Fruit fly (Drosophila melanogaster): ENCODE measurements around the gene Arp3.

The Arp3 gene

DNA sequence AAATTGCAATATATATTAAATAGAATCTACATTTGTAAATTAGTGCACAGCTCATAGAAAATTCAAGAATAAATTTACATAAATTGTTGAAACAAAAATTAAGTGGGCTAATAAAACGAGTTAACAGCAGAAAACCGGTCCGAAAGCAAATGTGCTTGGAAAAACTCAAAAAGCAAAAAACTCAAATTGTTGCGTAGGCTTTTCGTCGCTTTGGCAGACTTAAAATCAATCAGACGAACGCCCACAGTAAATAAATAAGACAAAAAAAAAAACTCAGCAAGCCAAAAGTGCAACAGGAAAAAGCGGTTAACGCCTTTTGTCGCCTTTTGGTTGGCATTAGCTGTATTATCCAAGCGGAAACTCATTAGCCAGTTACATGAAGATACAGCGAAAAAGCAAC lies 37.7 kb downstream of the Arp3 start:
- TF ChIP-seq CTCF (optimal IDR thresholded peaks at IDR 0.05) (no peak), CG8478 (optimal IDR thresholded peaks at IDR 0.05) (no peak)

DNA sequence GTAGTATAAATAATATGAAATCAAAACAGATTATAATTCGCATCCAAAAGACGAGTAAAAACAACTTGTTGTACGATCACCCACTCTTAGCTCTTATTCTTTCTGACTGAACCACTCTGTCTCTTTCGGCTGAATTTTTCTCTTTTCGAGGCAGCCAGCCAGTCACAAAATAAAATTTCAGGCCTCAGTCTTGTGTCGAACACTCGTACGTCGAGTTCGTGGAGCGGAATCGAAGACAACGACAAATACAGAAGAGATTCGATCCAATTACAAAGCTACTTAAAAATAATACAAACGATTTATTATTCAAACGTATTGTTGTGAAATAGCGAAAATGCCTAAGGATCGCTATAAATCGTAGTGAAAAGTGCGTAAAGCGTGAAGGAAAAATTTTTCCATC lies 38.5 kb downstream of the Arp3 start:
- no peak for TF ChIP-seq CG8478 (optimal IDR thresholded peaks at IDR 0.05)
- TF ChIP-seq CTCF (optimal IDR thresholded peaks at IDR 0.05) = no peak

DNA sequence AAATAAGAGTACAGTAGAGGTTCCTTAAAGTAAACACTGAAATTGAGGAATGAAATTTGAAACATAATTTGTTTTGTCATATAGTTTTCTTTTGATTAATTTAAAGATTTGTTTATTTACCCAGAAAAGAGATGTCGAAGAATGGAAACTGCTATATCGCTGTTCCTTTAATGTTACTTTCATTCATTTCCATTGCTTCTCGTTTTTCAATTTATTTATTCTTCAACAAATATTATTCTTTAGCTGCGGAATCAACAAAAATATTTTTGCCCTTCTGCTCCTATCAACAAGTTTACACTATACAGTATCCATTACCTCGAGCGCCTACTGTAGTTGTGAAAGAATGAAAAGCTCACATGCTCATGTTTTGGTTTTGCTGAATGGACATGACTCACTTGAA lies 39.5 kb downstream of the Arp3 start:
- TF ChIP-seq CG8478 (optimal IDR thresholded peaks at IDR 0.05) = no peak
- TF ChIP-seq CTCF (optimal IDR thresholded peaks at IDR 0.05) = no peak

DNA sequence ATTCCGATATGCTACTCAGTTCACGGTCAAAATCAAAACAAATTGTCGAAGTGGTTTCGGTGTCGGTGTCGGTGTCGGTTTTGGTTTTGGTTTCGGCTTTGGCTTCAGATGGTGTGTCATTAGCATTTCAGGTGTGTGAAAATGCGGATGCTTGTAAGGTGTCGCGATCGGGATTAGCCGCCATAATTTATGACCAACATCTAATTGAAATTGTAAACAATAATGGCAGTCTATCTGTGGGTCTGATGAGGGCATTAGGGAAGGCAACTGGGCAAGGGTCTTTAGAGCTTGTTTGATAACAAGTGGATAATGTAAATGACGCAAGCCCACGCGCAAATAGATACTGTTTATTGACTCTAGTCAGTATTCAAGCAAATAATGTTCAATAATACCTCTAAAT lies 40.8 kb downstream of the Arp3 start:
- no peak for TF ChIP-seq CG8478 (optimal IDR thresholded peaks at IDR 0.05)
- no peak for TF ChIP-seq CTCF (optimal IDR thresholded peaks at IDR 0.05)

DNA sequence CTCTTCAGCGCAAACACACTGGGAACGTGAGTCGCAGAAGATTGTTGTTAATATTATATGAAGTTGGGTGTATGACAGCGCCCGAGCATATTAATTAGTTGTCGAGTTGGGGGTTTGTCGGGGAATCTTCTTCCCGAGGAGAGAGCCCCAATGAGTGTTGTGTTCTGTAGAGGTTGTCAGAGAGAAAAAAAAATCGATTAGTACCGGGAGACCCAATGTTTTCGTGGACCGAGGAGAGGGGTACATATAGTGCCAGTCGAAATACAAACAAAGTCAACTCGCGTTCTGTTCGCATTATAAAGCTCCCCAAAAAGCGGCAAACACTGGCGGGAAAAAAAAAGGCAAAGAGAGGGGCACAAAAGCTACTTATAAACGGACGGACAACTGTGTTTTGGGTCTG lies 41.8 kb downstream of the Arp3 start:
- TF ChIP-seq CTCF (optimal IDR thresholded peaks at IDR 0.05) = no peak
- no peak for TF ChIP-seq CG8478 (optimal IDR thresholded peaks at IDR 0.05)

DNA sequence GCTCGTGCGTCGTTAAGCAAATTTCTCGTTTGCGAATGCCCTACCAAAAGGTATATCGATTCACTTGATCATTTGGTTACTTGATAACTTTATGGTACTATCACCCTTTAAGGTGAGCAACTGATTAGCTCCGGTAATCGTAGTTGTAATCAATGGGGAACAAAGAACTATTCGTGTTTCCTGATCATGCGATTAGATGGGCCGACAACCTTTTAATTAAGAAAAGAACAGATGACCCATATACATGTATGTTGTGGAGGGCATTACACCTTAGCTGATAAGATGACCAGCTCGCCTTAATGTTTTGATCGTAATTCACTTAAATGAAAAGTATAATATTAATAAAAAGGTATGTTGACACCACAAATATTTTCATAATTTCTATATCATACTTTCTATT lies 42.3 kb downstream of the Arp3 start:
- no peak for TF ChIP-seq CG8478 (optimal IDR thresholded peaks at IDR 0.05)
- no peak for TF ChIP-seq CTCF (optimal IDR thresholded peaks at IDR 0.05)

DNA sequence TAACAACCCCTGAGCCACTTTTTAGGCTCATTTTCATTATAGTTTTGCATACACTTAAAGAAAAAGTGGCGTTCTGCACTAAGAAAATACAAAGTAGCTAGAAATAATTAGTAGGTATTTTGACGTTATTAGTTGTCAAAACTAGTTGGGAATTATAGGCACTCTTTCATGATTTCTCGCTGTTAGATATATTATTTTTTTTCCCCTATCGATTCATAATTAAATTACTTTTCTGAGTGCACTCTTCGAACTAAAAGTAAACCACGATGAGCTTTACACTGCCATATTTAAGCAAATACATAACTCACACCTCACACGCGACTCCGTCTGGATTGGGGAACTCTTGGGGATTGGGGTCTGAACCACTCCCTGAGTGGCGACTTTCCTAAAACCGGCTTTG lies 43.0 kb downstream of the Arp3 start:
- TF ChIP-seq CTCF (optimal IDR thresholded peaks at IDR 0.05) (no peak), CG8478 (optimal IDR thresholded peaks at IDR 0.05) (no peak)

DNA sequence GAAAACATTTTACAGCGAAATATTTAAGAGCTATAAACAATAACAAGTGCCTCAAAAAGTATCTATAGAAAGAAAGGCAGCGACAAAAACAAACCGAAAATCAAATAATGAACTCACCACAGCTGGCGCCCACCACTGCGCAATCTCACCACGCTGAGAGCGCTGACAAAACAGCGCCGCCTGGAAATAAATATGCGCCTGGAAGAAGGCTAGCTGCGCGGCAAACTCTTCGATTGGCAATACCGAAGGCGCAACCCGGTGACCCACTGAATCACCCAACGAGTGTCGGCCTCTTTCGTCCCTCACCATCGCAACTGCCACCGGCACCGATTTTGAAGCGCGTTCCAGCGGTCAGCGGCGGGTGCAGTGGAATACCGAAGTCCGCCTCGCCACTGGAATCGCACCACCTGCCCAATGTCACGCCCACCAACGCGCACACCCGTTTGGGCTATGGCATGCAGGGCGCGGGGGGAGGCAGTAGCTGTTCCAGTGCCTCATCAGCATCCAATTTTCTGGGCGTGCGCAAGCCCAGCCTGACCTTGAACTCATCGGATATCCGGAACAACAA lies 43.9 kb downstream of the Arp3 start:
- TF ChIP-seq CTCF (optimal IDR thresholded peaks at IDR 0.05) = peak in 1 of 2 experiments; percentile 65
- TF ChIP-seq CG8478 (optimal IDR thresholded peaks at IDR 0.05) = no peak

DNA sequence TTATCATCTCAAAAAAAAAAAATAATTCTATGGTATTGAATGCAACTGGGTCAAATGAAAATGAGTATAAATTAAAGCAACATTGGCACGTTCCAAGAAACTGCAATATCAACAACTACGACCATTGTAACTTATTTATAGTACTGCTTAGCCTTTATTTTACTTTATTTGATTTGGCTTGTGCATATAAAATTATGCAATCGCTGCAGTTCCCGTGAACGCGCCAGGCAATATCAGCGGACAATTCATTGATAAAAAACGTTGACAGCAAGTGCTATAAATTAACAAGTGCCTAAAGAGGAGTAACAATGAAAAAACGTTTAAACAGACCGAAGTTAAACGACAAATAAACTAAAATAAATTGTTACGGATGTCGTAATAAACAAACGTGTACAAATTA lies 44.5 kb downstream of the Arp3 start:
- TF ChIP-seq CG8478 (optimal IDR thresholded peaks at IDR 0.05) = no peak
- TF ChIP-seq CTCF (optimal IDR thresholded peaks at IDR 0.05) = no peak

DNA sequence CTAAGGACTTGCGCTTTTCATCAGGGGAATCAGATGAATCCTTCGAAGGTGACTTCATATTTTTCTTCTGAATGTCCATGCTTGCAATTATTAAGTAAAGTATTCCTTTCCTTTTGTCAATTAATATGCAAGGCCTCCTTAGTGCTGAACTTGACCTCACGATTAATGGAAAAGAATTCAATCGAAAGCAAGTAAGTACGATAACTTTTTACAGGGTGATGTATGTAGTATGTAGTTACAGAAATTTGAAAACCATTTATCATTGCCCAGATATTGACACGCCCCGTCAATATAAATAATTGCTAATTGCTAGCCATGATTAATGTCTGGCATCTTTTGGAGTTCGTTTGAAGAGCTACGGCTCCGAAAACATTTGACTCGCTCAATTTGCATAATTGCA lies 45.8 kb downstream of the Arp3 start, which contains the start of gene CG42591:
Gene CG42591, minus strand, starts transcription at position 101 of the 400 bp plus-strand sequence.
- no peak for TF ChIP-seq CTCF (optimal IDR thresholded peaks at IDR 0.05)

DNA sequence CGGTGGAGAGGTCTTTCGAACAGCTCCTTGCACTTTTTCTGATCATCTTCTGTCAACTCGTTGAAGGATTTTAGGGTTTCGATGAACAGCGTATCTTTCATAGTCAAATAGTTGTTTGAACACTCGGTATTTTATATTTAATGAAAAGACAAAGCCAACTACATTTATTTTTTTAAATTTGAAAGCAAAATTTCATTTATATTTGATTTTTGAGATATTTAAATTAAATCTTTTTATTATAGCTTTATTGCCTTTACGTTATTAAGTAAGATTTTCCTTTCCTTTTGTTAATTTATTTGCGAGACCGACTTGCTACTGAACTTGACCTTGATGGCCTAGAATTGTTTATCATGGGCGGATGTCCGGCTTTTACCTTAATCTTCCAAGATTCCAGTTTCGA lies 46.5 kb downstream of the Arp3 start, which contains the start of gene CG42590:
Gene CG42590, minus strand, starts transcription at position 101 of the 400 bp plus-strand sequence.
- no peak for TF ChIP-seq CG8478 (optimal IDR thresholded peaks at IDR 0.05)
- TF ChIP-seq CTCF (optimal IDR thresholded peaks at IDR 0.05) = no peak

DNA sequence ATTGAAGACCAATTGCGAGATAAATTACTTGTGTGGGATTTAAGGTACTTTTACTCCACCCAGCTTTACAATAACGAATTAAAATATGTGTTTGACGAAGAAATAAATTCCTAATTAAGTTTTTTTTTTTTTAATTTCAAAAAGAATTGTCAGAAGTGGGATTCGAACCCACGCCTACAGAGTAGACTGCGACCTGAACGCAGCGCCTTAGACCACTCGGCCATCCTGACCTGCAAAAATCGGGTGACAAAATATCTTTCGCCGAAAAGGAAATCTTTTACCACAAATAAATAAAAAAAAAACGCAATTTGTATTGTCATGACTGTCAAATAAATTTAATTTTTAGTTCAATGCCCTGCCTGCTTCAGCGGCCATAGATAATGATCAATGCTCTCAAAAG lies 47.6 kb downstream of the Arp3 start:
- TF ChIP-seq CTCF (optimal IDR thresholded peaks at IDR 0.05) = no peak
- no peak for TF ChIP-seq CG8478 (optimal IDR thresholded peaks at IDR 0.05)

DNA sequence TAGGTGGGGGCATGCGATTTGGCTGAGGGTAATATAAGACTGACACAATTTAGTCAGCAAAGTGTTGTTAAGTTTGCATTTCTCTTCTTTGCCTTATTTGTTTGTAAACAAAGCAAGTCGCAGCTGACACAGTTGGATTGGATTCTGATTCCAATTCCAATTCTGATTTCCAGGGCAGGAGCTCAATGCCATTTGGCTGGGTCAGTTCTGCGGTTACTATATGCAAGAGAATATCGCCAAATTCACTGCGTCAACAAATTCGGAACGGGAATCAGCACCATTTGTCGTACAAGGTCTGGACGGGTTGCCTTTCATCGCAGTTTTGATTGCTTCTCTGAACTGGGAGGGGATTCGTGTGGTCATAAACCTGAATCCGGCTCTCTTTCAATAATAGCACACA lies 48.2 kb downstream of the Arp3 start:
- no peak for TF ChIP-seq CTCF (optimal IDR thresholded peaks at IDR 0.05)
- TF ChIP-seq CG8478 (optimal IDR thresholded peaks at IDR 0.05) = no peak

DNA sequence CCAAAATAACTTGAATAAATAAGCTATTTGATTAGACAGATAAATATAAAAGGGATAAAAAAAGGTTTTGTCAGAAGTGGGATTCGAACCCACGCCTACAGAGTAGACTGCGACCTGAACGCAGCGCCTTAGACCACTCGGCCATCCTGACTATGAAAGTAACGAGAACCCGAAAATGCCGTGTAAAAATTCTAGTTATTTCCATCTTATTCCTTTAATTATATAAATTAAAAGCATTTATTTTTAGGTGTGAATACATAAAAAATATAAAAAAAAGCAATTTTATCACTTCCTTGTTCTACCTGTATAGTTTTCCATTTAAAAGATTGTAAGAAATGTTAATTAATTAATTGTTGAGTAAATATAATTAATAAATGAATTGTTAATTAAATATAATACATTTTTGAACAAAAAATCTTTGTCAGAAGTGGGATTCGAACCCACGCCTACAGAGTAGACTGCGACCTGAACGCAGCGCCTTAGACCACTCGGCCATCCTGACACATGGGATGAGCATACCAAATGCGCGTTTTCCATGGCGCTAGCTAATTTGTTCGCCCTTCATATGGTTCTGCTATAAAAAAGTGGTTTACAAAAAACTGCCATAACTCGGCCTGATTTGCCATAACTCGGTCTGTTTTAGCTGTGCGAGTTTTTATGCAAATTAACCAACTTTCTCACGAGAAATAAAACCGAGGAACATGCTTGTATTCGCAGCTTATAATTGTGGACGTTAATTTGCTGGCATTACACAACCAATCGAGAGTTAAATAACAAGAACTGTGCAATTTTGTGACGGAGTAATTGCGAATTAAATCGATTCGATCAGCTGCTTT lies 49.9 kb downstream of the Arp3 start:
- no peak for TF ChIP-seq CG8478 (optimal IDR thresholded peaks at IDR 0.05)
- no peak for TF ChIP-seq CTCF (optimal IDR thresholded peaks at IDR 0.05)

Data from S2 (cell line).